Fruit fly (Drosophila melanogaster) whole organism, embryonic: ENCODE results near the gene CG31792.

ENCODE experiments used
- CG10274 ChIP-seq: fragments of 200-800 bp; sonication (Bioruptor generic); optimal IDR thresholded peaks from 3 replicates; lab custom pipeline; 2017; ENCODE audit warnings: missing biosample characterization, mild to moderate bottlenecking, missing genetic modification characterization
- CG12942 ChIP-seq: fragments of 200-800 bp; sonication (Bioruptor generic); optimal IDR thresholded peaks from 3 replicates; lab custom pipeline; 2016; ENCODE audit warnings: missing biosample characterization, missing genetic modification characterization
- CG13123 ChIP-seq: fragments of 200-800 bp; sonication (Bioruptor generic); optimal IDR thresholded peaks from 2 replicates; lab custom pipeline; 2016; ENCODE audit warnings: missing biosample characterization, missing genetic modification characterization
- CG13424 ChIP-seq: fragments of 200-800 bp; sonication (Bioruptor generic); optimal IDR thresholded peaks from 2 replicates; lab custom pipeline; 2019; ENCODE audit warnings: missing biosample characterization, mild to moderate bottlenecking, missing genetic modification characterization, moderate library complexity
- CG14014 ChIP-seq: fragments of 200-800 bp; sonication (Bioruptor generic); IDR thresholded peaks from 2 replicates; pipeline ENCODE4 v1.3.6; 2022; ENCODE audit warnings: missing biosample characterization, missing genetic modification characterization
- CG14965 ChIP-seq: fragments of 200-800 bp; sonication (Bioruptor generic); optimal IDR thresholded peaks from 2 replicates; lab custom pipeline; 2016; ENCODE audit warnings: missing biosample characterization, missing genetic modification characterization, borderline replicate concordance
- CG1529 ChIP-seq: fragments of 200-800 bp; sonication (Bioruptor generic); optimal IDR thresholded peaks from 3 replicates; lab custom pipeline; 2018; ENCODE audit warnings: missing biosample characterization, missing genetic modification characterization
- CG1602 ChIP-seq: fragments of 200-800 bp; sonication (Bioruptor generic); optimal IDR thresholded peaks from 3 replicates; lab custom pipeline; 2016; ENCODE audit warnings: missing biosample characterization, missing genetic modification characterization
- CG17568 ChIP-seq: fragments of 200-800 bp; sonication (Bioruptor generic); optimal IDR thresholded peaks from 2 replicates; lab custom pipeline; 2018; ENCODE audit warnings: missing biosample characterization, mild to moderate bottlenecking, missing genetic modification characterization, moderate library complexity
- CG2712 ChIP-seq: fragments of 200-800 bp; optimal IDR thresholded peaks from 3 replicates; lab custom pipeline; 2019; ENCODE audit warnings: missing biosample characterization, mild to moderate bottlenecking, missing genetic modification characterization, moderate library complexity
- CG3838 ChIP-seq: fragments of 200-800 bp; sonication (Bioruptor generic); optimal IDR thresholded peaks from 3 replicates; lab custom pipeline; 2016; ENCODE audit warnings: missing biosample characterization, missing genetic modification characterization
- CG43689 ChIP-seq: fragments of 200-800 bp; sonication (Bioruptor generic); IDR thresholded peaks from 2 replicates; pipeline ENCODE4 v1.3.6; 2022; ENCODE audit warnings: missing biosample characterization, missing genetic modification characterization
- CG4707 ChIP-seq: fragments of 200-800 bp; sonication (Bioruptor generic); optimal IDR thresholded peaks from 2 replicates; lab custom pipeline; 2018; ENCODE audit warnings: missing biosample characterization, mild to moderate bottlenecking, missing genetic modification characterization, moderate library complexity
- CG4854 ChIP-seq: fragments of 200-800 bp; sonication (Bioruptor generic); optimal IDR thresholded peaks from 2 replicates; lab custom pipeline; 2016; ENCODE audit warnings: missing biosample characterization, missing genetic modification characterization, inconsistent platforms
- CG5953 ChIP-seq: fragments of 200-800 bp; sonication (Bioruptor generic); IDR thresholded peaks from 2 replicates; pipeline ENCODE4 v1.3.6; 2022; ENCODE audit warnings: missing biosample characterization, missing genetic modification characterization
- CG8765 ChIP-seq: fragments of 200-800 bp; sonication (Bioruptor generic); IDR thresholded peaks from 2 replicates; pipeline ENCODE4 v1.3.6; 2022; ENCODE audit warnings: missing biosample characterization, missing genetic modification characterization
- Dek ChIP-seq: fragments of 200-800 bp; sonication (Bioruptor generic); optimal IDR thresholded peaks from 3 replicates; lab custom pipeline; 2019; ENCODE audit warnings: missing biosample characterization, mild to moderate bottlenecking, missing genetic modification characterization, moderate library complexity
- Dip3 ChIP-seq: fragments of 200-800 bp; sonication (Bioruptor generic); optimal IDR thresholded peaks from 3 replicates; lab custom pipeline; 2016; ENCODE audit warnings: missing biosample characterization, missing genetic modification characterization
- E2f1 ChIP-seq: fragments of 200-800 bp; sonication (Bioruptor generic); IDR thresholded peaks from 2 replicates; pipeline ENCODE4 v1.3.6; 2022; ENCODE audit warnings: missing biosample characterization, missing genetic modification characterization
- E2f2 ChIP-seq: fragments of 200-800 bp; sonication (Bioruptor generic); IDR thresholded peaks from 2 replicates; pipeline ENCODE4 v1.3.6; 2022; ENCODE audit warnings: missing biosample characterization, missing genetic modification characterization
- Ets97D ChIP-seq: fragments of 200-800 bp; sonication (Bioruptor generic); optimal IDR thresholded peaks from 3 replicates; lab custom pipeline; 2016; ENCODE audit warnings: missing biosample characterization, missing genetic modification characterization
- HHEX ChIP-seq: fragments of 200-800 bp; sonication (Bioruptor generic); optimal IDR thresholded peaks from 3 replicates; lab custom pipeline; 2017; ENCODE audit warnings: missing biosample characterization, mild to moderate bottlenecking, missing genetic modification characterization, missing genetic modification reagents
- Hmr ChIP-seq: fragments of 200-800 bp; sonication (Bioruptor generic); optimal IDR thresholded peaks from 3 replicates; lab custom pipeline; 2017; ENCODE audit warnings: mild to moderate bottlenecking, missing biosample characterization, missing genetic modification reagents, missing genetic modification characterization
- Jarid2 ChIP-seq: fragments of 200-800 bp; sonication (Bioruptor generic); optimal IDR thresholded peaks from 3 replicates; lab custom pipeline; 2017; ENCODE audit warnings: mild to moderate bottlenecking, missing biosample characterization, missing genetic modification reagents, missing genetic modification characterization
- MESR4 ChIP-seq: fragments of 200-800 bp; sonication (Bioruptor generic); optimal IDR thresholded peaks from 2 replicates; lab custom pipeline; 2018; ENCODE audit warnings: missing biosample characterization, mild to moderate bottlenecking, missing genetic modification characterization, moderate library complexity
- Optix ChIP-seq: fragments of 200-800 bp; sonication (Bioruptor generic); IDR thresholded peaks from 3 replicates; pipeline ENCODE4 v1.3.6; 2022; ENCODE audit warnings: missing biosample characterization, missing genetic modification characterization
- Side ChIP-seq: fragments of 200-800 bp; sonication (Bioruptor generic); optimal IDR thresholded peaks from 2 replicates; lab custom pipeline; 2016; ENCODE audit warnings: missing biosample characterization, missing genetic modification characterization
- Spps ChIP-seq: fragments of 200-800 bp; sonication (Bioruptor generic); optimal IDR thresholded peaks from 2 replicates; lab custom pipeline; 2018; ENCODE audit warnings: missing biosample characterization, mild to moderate bottlenecking, missing genetic modification characterization
- al ChIP-seq: fragments of 200-800 bp; sonication (Bioruptor generic); IDR thresholded peaks from 2 replicates; pipeline ENCODE4 v1.3.6; 2022; ENCODE audit warnings: missing biosample characterization, missing genetic modification characterization
- ase ChIP-seq: fragments of 200-800 bp; sonication (Bioruptor generic); IDR thresholded peaks from 3 replicates; pipeline ENCODE4 v1.3.6; 2022; ENCODE audit warnings: missing biosample characterization, missing genetic modification characterization
- ash1 ChIP-seq: fragments of 200-800 bp; sonication (Bioruptor generic); optimal IDR thresholded peaks from 2 replicates; lab custom pipeline; 2018; ENCODE audit warnings: missing biosample characterization, mild to moderate bottlenecking, missing genetic modification characterization
- cad ChIP-seq: fragments of >200 bp; optimal IDR thresholded peaks from 2 replicates; lab custom pipeline; 2017; ENCODE audit warnings: missing biosample characterization, missing genetic modification characterization
- chm ChIP-seq: fragments of 200-800 bp; sonication (Bioruptor generic); IDR thresholded peaks from 2 replicates; pipeline ENCODE4 v1.3.6; 2022; ENCODE audit warnings: missing biosample characterization, missing genetic modification characterization
- chn ChIP-seq: fragments of 200-800 bp; sonication (Bioruptor generic); optimal IDR thresholded peaks from 2 replicates; lab custom pipeline; 2016; ENCODE audit warnings: missing biosample characterization, missing genetic modification characterization
- corto ChIP-seq: fragments of 200-800 bp; sonication (Bioruptor generic); optimal IDR thresholded peaks from 2 replicates; lab custom pipeline; 2016; ENCODE audit warnings: missing biosample characterization, mild to moderate bottlenecking, missing genetic modification characterization, moderate library complexity
- eve ChIP-seq, 2 experiments: fragments of >200 bp; optimal IDR thresholded peaks; 2 replicates each; lab custom pipeline; 2017; ENCODE audit warnings: missing biosample characterization in 2 of 2, missing genetic modification characterization in 2 of 2
- h ChIP-seq: fragments of >200 bp; optimal IDR thresholded peaks from 2 replicates; lab custom pipeline; 2017
- hkb ChIP-seq, 2 experiments: fragments of 200-800 bp in 1 of 2; fragments of >200 bp in 1 of 2; sonication (Bioruptor generic) in 1 of 2; IDR thresholded peaks in 1 of 2; optimal IDR thresholded peaks in 1 of 2; 2 replicates each; pipeline versions ENCODE4 v1.3.6 to Lab custom; 2017 to 2022; ENCODE audit warnings: missing biosample characterization in 1 of 2, missing genetic modification characterization in 1 of 2
- jumu ChIP-seq: fragments of 200-800 bp; sonication (Bioruptor generic); optimal IDR thresholded peaks from 3 replicates; lab custom pipeline; 2016; ENCODE audit warnings: missing biosample characterization, missing genetic modification characterization
- knrl ChIP-seq: fragments of 200-800 bp; sonication (Bioruptor generic); IDR thresholded peaks from 3 replicates; pipeline ENCODE4 v1.3.6; 2022; ENCODE audit warnings: missing biosample characterization, missing genetic modification characterization; ENCODE audit not compliant: partially characterized antibody
- lov ChIP-seq, 2 experiments: fragments of 200-800 bp in 1 of 2; fragments of >200 bp in 1 of 2; sonication (Bioruptor generic) in 1 of 2; IDR thresholded peaks in 1 of 2; optimal IDR thresholded peaks in 1 of 2; 2 replicates in 1 of 2; 3 replicates in 1 of 2; pipeline versions ENCODE4 v1.3.6 to Lab custom; 2017 to 2022; ENCODE audit warnings: missing biosample characterization in 1 of 2, missing genetic modification characterization in 1 of 2
- mam ChIP-seq: fragments of 200-800 bp; sonication (Bioruptor generic); optimal IDR thresholded peaks from 3 replicates; lab custom pipeline; 2016; ENCODE audit warnings: missing biosample characterization, missing genetic modification characterization
- mld ChIP-seq: fragments of 200-800 bp; sonication (Bioruptor generic); IDR thresholded peaks from 3 replicates; pipeline ENCODE4 v1.3.6; 2022; ENCODE audit warnings: missing biosample characterization, missing genetic modification characterization; ENCODE audit not compliant: partially characterized antibody
- nom ChIP-seq: fragments of 200-800 bp; sonication (Bioruptor generic); optimal IDR thresholded peaks from 2 replicates; lab custom pipeline; 2017; ENCODE audit warnings: missing biosample characterization, missing genetic modification characterization, mild to moderate bottlenecking, moderate library complexity, missing genetic modification reagents
- p53 ChIP-seq: fragments of 200-800 bp; sonication (Bioruptor generic); optimal IDR thresholded peaks from 2 replicates; lab custom pipeline; 2016; ENCODE audit warnings: missing biosample characterization, missing genetic modification characterization
- sd ChIP-seq: fragments of 200-800 bp; sonication (Bioruptor generic); optimal IDR thresholded peaks from 3 replicates; lab custom pipeline; 2018; ENCODE audit warnings: missing biosample characterization, mild to moderate bottlenecking, missing genetic modification characterization, moderate library complexity
- so ChIP-seq: fragments of 200-800 bp; sonication (Bioruptor generic); IDR thresholded peaks from 3 replicates; pipeline ENCODE4 v1.3.6; 2022; ENCODE audit warnings: missing biosample characterization, missing genetic modification characterization
- tna ChIP-seq: fragments of 200-800 bp; sonication (Bioruptor generic); IDR thresholded peaks from 2 replicates; pipeline ENCODE4 v1.3.6; 2022; ENCODE audit warnings: missing biosample characterization, missing genetic modification characterization; ENCODE audit not compliant: partially characterized antibody
- vfl ChIP-seq: fragments of 200-800 bp; sonication (Bioruptor generic); optimal IDR thresholded peaks from 2 replicates; lab custom pipeline; 2016; ENCODE audit warnings: missing biosample characterization, missing genetic modification characterization
- wdn ChIP-seq: fragments of 200-800 bp; sonication (Bioruptor generic); IDR thresholded peaks from 2 replicates; pipeline ENCODE4 v1.3.6; 2022; ENCODE audit warnings: missing biosample characterization, missing genetic modification characterization
- yki ChIP-seq: fragments of >200 bp; optimal IDR thresholded peaks from 3 replicates; lab custom pipeline; 2018

Gene CG31792

DNA sequence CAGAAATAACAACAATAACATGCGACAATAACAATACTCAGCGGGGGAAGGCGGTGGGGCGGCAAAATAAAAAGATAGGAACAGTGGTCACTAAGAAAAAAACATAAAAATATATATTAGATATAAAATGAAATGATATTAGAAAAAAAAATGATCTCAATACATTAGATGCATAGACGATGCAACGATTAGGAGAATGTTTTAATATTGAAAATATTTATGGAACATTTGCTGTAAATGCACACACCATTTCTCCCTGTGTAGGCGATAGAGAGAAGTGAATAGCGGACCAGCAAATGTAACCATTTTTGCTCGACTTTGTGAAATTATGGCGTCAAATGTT, 31.1 kb upstream of the CG31792 start (continued):
- no peak for TF ChIP-seq hkb (optimal IDR thresholded peaks at IDR 0.05; lab: Kevin White, UChicago)
- TF ChIP-seq hkb (GFP tag; IDR thresholded peaks at IDR 0.05; lab: Robert Waterston, UW), result peak; percentile 90
- TF ChIP-seq Spps (tag; lab: Kevin White, UChicago), result peak; percentile 49
- TF ChIP-seq E2f1, result peak; percentile 88
- peak; percentile 56 for TF ChIP-seq CG10274 (GFP tag; lab: Kevin White, UChicago)
- no peak for TF ChIP-seq mld (GFP tag; lab: Robert Waterston, UW)
- no peak for TF ChIP-seq MESR4 (GFP tag; lab: Kevin White, UChicago)
- peak; percentile 68; the same call in 1 of the 2 replicates for TF ChIP-seq chm (GFP tag; lab: Robert Waterston, UW)
- no peak for TF ChIP-seq yki (lab: Kevin White, UChicago)
- TF ChIP-seq Jarid2 (GFP tag; lab: Kevin White, UChicago), result peak; percentile 32
- TF ChIP-seq CG13424, result peak; percentile 74
- TF ChIP-seq E2f2 (GFP tag; lab: Robert Waterston, UW), result peak; percentile 58
- TF ChIP-seq CG3838 (GFP tag; lab: Kevin White, UChicago), result peak; percentile 49
- peak; percentile 43 for TF ChIP-seq CG12942
- peak; percentile 19 for TF ChIP-seq vfl (GFP tag; lab: Kevin White, UChicago)
- TF ChIP-seq Dip3 (GFP tag; lab: Kevin White, UChicago), result peak; percentile 40
- TF ChIP-seq sd (tag; lab: Kevin White, UChicago), result peak; percentile 44
- TF ChIP-seq ash1, result no peak
- TF ChIP-seq CG8765, result peak; percentile 68
- TF ChIP-seq h (lab: Kevin White, UChicago), result no peak
- no peak for TF ChIP-seq knrl (GFP tag; lab: Robert Waterston, UW)
- TF ChIP-seq CG43689 (GFP tag; lab: Robert Waterston, UW), result peak; percentile 67
- TF ChIP-seq eve (GFP tag; optimal IDR thresholded peaks at IDR 0.05; lab: Kevin White, UChicago), result no peak
- peak; percentile 85 for TF ChIP-seq Dek (tag; lab: Kevin White, UChicago)
- peak; percentile 63 for TF ChIP-seq CG17568
- TF ChIP-seq Ets97D (GFP tag; lab: Kevin White, UChicago), result peak; percentile 14
- no peak for TF ChIP-seq lov (optimal IDR thresholded peaks at IDR 0.05; lab: Kevin White, UChicago)
- TF ChIP-seq lov (GFP tag; IDR thresholded peaks at IDR 0.05; lab: Robert Waterston, UW), result no peak
- no peak for TF ChIP-seq CG1529
- TF ChIP-seq al (GFP tag; lab: Robert Waterston, UW), result peak; percentile 94
- TF ChIP-seq Side, result peak; percentile 41
- peak; percentile 53 for TF ChIP-seq CG1602 (GFP tag; lab: Kevin White, UChicago)
- TF ChIP-seq CG14014 (GFP tag; lab: Robert Waterston, UW), result peak; percentile 95
- TF ChIP-seq jumu, result no peak
- TF ChIP-seq mam, result peak; percentile 66
- no peak for TF ChIP-seq cad (GFP tag; lab: Kevin White, UChicago)
- peak; percentile 45 for TF ChIP-seq CG4854 (GFP tag; lab: Kevin White, UChicago)
- TF ChIP-seq CG13123, result peak; percentile 37
- peak; percentile 88 for TF ChIP-seq so (GFP tag; lab: Robert Waterston, UW)
- no peak for TF ChIP-seq p53
- peak; percentile 77 for TF ChIP-seq Hmr (GFP tag; lab: Kevin White, UChicago)
- no peak for TF ChIP-seq chn (GFP tag; lab: Kevin White, UChicago)
- TF ChIP-seq CG5953 (GFP tag; lab: Robert Waterston, UW), result peak; percentile 24; the same call in 1 of the 2 replicates
- peak; percentile 10 for TF ChIP-seq corto
- TF ChIP-seq wdn, result peak; percentile 95
- peak; percentile 86 for TF ChIP-seq HHEX
- TF ChIP-seq CG14965 (GFP tag; lab: Kevin White, UChicago), result no peak
- no peak for TF ChIP-seq tna (GFP tag; lab: Robert Waterston, UW)
- TF ChIP-seq CG2712 (tag; lab: Kevin White, UChicago), result peak; percentile 80
- no peak for TF ChIP-seq nom
- TF ChIP-seq CG4707, result peak; percentile 16
- TF ChIP-seq Optix (GFP tag; lab: Robert Waterston, UW), result 0 out of 3 replicates have a peak, but pooled peaks have one; percentile 6
- TF ChIP-seq ase (GFP tag; lab: Robert Waterston, UW), result peak; percentile 81
